Worm (Caenorhabditis elegans): ENCODE measurements around the gene appg-2.

- TF ChIP-seq unc-62 (GFP tag; optimal IDR thresholded peaks at IDR 0.05) (no peak), snpc-4 (tag; optimal IDR thresholded peaks at IDR 0.05) (no peak), unc-120 (tag; optimal IDR thresholded peaks at IDR 0.05; ENCODE audit: poor library complexity, severe bottlenecking) (no peak), nhr-12 (tag; optimal IDR thresholded peaks at IDR 0.05) (no peak), drap-1 (GFP tag; optimal IDR thresholded peaks at IDR 0.05) (no peak), unc-39 (tag; optimal IDR thresholded peaks at IDR 0.05) (no peak), nhr-237 (tag; optimal IDR thresholded peaks at IDR 0.05) (no peak)
Measured at ce11 chrII:8845298-8845697, 44.4 kb downstream of the appg-2 start, which contains the start of gene agxt-1.
